Fruit fly (Drosophila melanogaster) whole organism, embryonic: ENCODE results near the gene CG6607.

Source experiments
- Asciz ChIP-seq: fragments of 200-800 bp; sonication (Bioruptor generic); optimal IDR thresholded peaks from 2 replicates; lab custom pipeline; 2017; ENCODE audit warnings: missing biosample characterization, mild to moderate bottlenecking, missing genetic modification characterization, missing genetic modification reagents
- Awh ChIP-seq: fragments of 200-800 bp; sonication (Bioruptor generic); IDR thresholded peaks from 2 replicates; pipeline ENCODE4, ENCODE4 v1.3.6; 2022; ENCODE audit warnings: missing biosample characterization, missing genetic modification characterization
- Bdp1 ChIP-seq: fragments of 200-800 bp; sonication (Bioruptor generic); optimal IDR thresholded peaks from 3 replicates; lab custom pipeline; 2016; ENCODE audit warnings: missing biosample characterization, missing genetic modification characterization
- CG10321 ChIP-seq: fragments of 200-800 bp; sonication (Bioruptor generic); IDR thresholded peaks from 2 replicates; pipeline ENCODE4 v1.3.6; 2022; ENCODE audit warnings: missing biosample characterization, missing genetic modification characterization
- CG10431 ChIP-seq: fragments of 200-800 bp; sonication (Bioruptor generic); optimal IDR thresholded peaks from 3 replicates; lab custom pipeline; 2018; ENCODE audit warnings: missing biosample characterization, mild to moderate bottlenecking, missing genetic modification characterization
- CG11398 ChIP-seq: fragments of 200-800 bp; sonication (Bioruptor generic); optimal IDR thresholded peaks from 2 replicates; lab custom pipeline; 2016; ENCODE audit warnings: missing biosample characterization, missing genetic modification characterization
- CG17359 ChIP-seq: fragments of 200-800 bp; sonication (Bioruptor generic); optimal IDR thresholded peaks from 3 replicates; lab custom pipeline; 2018; ENCODE audit warnings: missing biosample characterization, mild to moderate bottlenecking, missing genetic modification characterization, moderate library complexity
- CG18011 ChIP-seq: fragments of 200-800 bp; sonication (Bioruptor generic); optimal IDR thresholded peaks from 2 replicates; lab custom pipeline; 2017; ENCODE audit warnings: missing biosample characterization, missing genetic modification characterization, mild to moderate bottlenecking, moderate library complexity, missing genotype
- CG18262 ChIP-seq: fragments of 200-800 bp; optimal IDR thresholded peaks from 3 replicates; lab custom pipeline; 2019; ENCODE audit warnings: missing biosample characterization, mild to moderate bottlenecking, missing genetic modification characterization, moderate library complexity
- CG1832 ChIP-seq: fragments of 200-800 bp; sonication (Bioruptor generic); optimal IDR thresholded peaks from 2 replicates; lab custom pipeline; 2017; ENCODE audit warnings: missing biosample characterization, mild to moderate bottlenecking, missing genetic modification characterization, inconsistent platforms
- CG18476 ChIP-seq: fragments of 200-800 bp; sonication (Bioruptor generic); optimal IDR thresholded peaks from 2 replicates; lab custom pipeline; 2016; ENCODE audit warnings: missing biosample characterization, mild to moderate bottlenecking, missing genetic modification characterization
- CG18764 ChIP-seq: fragments of 200-800 bp; sonication (Bioruptor generic); optimal IDR thresholded peaks from 3 replicates; lab custom pipeline; 2016; ENCODE audit warnings: missing biosample characterization, missing genetic modification characterization
- CG2678 ChIP-seq: fragments of 200-800 bp; sonication (Bioruptor generic); optimal IDR thresholded peaks from 3 replicates; lab custom pipeline; 2019; ENCODE audit warnings: missing biosample characterization, mild to moderate bottlenecking, missing genetic modification characterization, moderate library complexity
- CG2889 ChIP-seq: fragments of 200-800 bp; sonication (Bioruptor generic); IDR thresholded peaks from 3 replicates; pipeline ENCODE4 v1.3.6; 2022; ENCODE audit warnings: missing biosample characterization, missing genetic modification characterization
- CG30020 ChIP-seq: fragments of 200-800 bp; optimal IDR thresholded peaks from 2 replicates; lab custom pipeline; 2019; ENCODE audit warnings: missing biosample characterization, mild to moderate bottlenecking, missing genetic modification characterization, moderate library complexity
- CG3163 ChIP-seq: fragments of 200-800 bp; sonication (Bioruptor generic); optimal IDR thresholded peaks from 3 replicates; lab custom pipeline; 2016; ENCODE audit warnings: missing biosample characterization, missing genetic modification characterization
- CG33213 ChIP-seq: fragments of 200-800 bp; sonication (Bioruptor generic); optimal IDR thresholded peaks from 3 replicates; lab custom pipeline; 2016; ENCODE audit warnings: missing biosample characterization, missing genetic modification characterization
- CG43689 ChIP-seq: fragments of 200-800 bp; sonication (Bioruptor generic); IDR thresholded peaks from 2 replicates; pipeline ENCODE4 v1.3.6; 2022; ENCODE audit warnings: missing biosample characterization, missing genetic modification characterization
- CG4820 ChIP-seq: fragments of 200-800 bp; sonication (Bioruptor generic); optimal IDR thresholded peaks from 3 replicates; lab custom pipeline; 2016; ENCODE audit warnings: missing biosample characterization, missing genetic modification characterization
- CG7963 ChIP-seq: fragments of 200-800 bp; sonication (Bioruptor generic); IDR thresholded peaks from 3 replicates; pipeline ENCODE4 v1.3.6; 2022; ENCODE audit warnings: missing biosample characterization, missing genetic modification characterization; ENCODE audit not compliant: partially characterized antibody
- CG9609 ChIP-seq: fragments of 200-800 bp; sonication (Bioruptor generic); optimal IDR thresholded peaks from 3 replicates; lab custom pipeline; 2016; ENCODE audit warnings: missing biosample characterization, missing genetic modification characterization
- CHES-1-like ChIP-seq: fragments of 200-800 bp; sonication (Bioruptor generic); optimal IDR thresholded peaks from 2 replicates; lab custom pipeline; 2016; ENCODE audit warnings: missing biosample characterization, missing genetic modification characterization
- Chrac-16 ChIP-seq: fragments of 200-800 bp; sonication (Bioruptor generic); optimal IDR thresholded peaks from 3 replicates; lab custom pipeline; 2016; ENCODE audit warnings: missing biosample characterization, missing genetic modification characterization
- CrebB ChIP-seq: fragments of 200-800 bp; sonication (Bioruptor generic); optimal IDR thresholded peaks from 3 replicates; lab custom pipeline; 2018; ENCODE audit warnings: missing biosample characterization, mild to moderate bottlenecking, missing genetic modification characterization
- D ChIP-seq, 2 experiments: fragments of 200-800 bp in 1 of 2; fragments of >200 bp in 1 of 2; sonication (Bioruptor generic) in 1 of 2; optimal IDR thresholded peaks; 2 replicates in 1 of 2; 3 replicates in 1 of 2; lab custom pipeline; 2017; ENCODE audit warnings: mild to moderate bottlenecking in 1 of 2, missing biosample characterization in 1 of 2, missing genetic modification characterization in 1 of 2, missing genetic modification reagents in 1 of 2
- D19B ChIP-seq: fragments of 200-800 bp; sonication (Bioruptor generic); optimal IDR thresholded peaks from 2 replicates; lab custom pipeline; 2017; ENCODE audit warnings: missing biosample characterization, mild to moderate bottlenecking, missing genetic modification characterization
- Dbx ChIP-seq: fragments of 200-800 bp; sonication (Bioruptor generic); IDR thresholded peaks from 3 replicates; pipeline ENCODE4 v1.3.6; 2022; ENCODE audit warnings: missing biosample characterization, missing genetic modification characterization
- Eip74EF ChIP-seq, 2 experiments: fragments of 200-800 bp in 1 of 2; fragments of >200 bp in 1 of 2; sonication (Bioruptor generic) in 1 of 2; optimal IDR thresholded peaks; 2 replicates each; lab custom pipeline; 2017 to 2019; ENCODE audit warnings: missing biosample characterization in 2 of 2, missing genetic modification characterization in 2 of 2, mild to moderate bottlenecking in 1 of 2, moderate library complexity in 1 of 2
- Fer3 ChIP-seq: fragments of 200-800 bp; sonication (Bioruptor generic); optimal IDR thresholded peaks from 2 replicates; lab custom pipeline; 2018; ENCODE audit warnings: missing biosample characterization, mild to moderate bottlenecking, missing genetic modification characterization, moderate library complexity
- GATAe ChIP-seq: fragments of 200-800 bp; sonication (Bioruptor generic); conservative IDR thresholded peaks from 2 replicates; pipeline ENCODE4 v1.3.6; 2022; ENCODE audit warnings: missing biosample characterization, missing genetic modification characterization
- Lim3 ChIP-seq: fragments of 200-800 bp; sonication (Bioruptor generic); IDR thresholded peaks from 2 replicates; pipeline ENCODE4 v1.3.6; 2022; ENCODE audit warnings: missing biosample characterization, missing genetic modification characterization
- Optix ChIP-seq: fragments of 200-800 bp; sonication (Bioruptor generic); IDR thresholded peaks from 3 replicates; pipeline ENCODE4 v1.3.6; 2022; ENCODE audit warnings: missing biosample characterization, missing genetic modification characterization
- Six4 ChIP-seq: fragments of 200-800 bp; sonication (Bioruptor generic); optimal IDR thresholded peaks from 2 replicates; lab custom pipeline; 2016; ENCODE audit warnings: missing biosample characterization, missing genetic modification characterization
- Sox102F ChIP-seq: fragments of 200-800 bp; sonication (Bioruptor generic); optimal IDR thresholded peaks from 2 replicates; lab custom pipeline; 2018; ENCODE audit warnings: missing biosample characterization, mild to moderate bottlenecking, missing genetic modification characterization, moderate library complexity
- Stat92E ChIP-seq, 3 experiments: fragments of >200 bp in 2 of 3; fragments of 200-800 bp in 1 of 3; sonication (Bioruptor generic) in 1 of 3; optimal IDR thresholded peaks; 2 replicates each; lab custom pipeline; 2017 to 2019; ENCODE audit warnings: missing biosample characterization in 3 of 3, missing genetic modification characterization in 3 of 3, mild to moderate bottlenecking in 1 of 3, moderate library complexity in 1 of 3
- Trl ChIP-seq, 3 experiments: fragments of >200 bp in 2 of 3; fragments of 200-800 bp in 1 of 3; sonication (Bioruptor generic) in 1 of 3; optimal IDR thresholded peaks; 2 replicates in 1 of 3; 3 replicates in 2 of 3; lab custom pipeline; 2016 to 2017; ENCODE audit warnings: missing biosample characterization in 1 of 3, missing genetic modification characterization in 1 of 3
- dati ChIP-seq: fragments of 200-800 bp; sonication (Bioruptor generic); IDR thresholded peaks from 2 replicates; pipeline ENCODE4 v1.3.6; 2022; ENCODE audit warnings: missing biosample characterization, missing genetic modification characterization
- grau ChIP-seq: fragments of 200-800 bp; optimal IDR thresholded peaks from 3 replicates; lab custom pipeline; 2019; ENCODE audit warnings: missing biosample characterization, mild to moderate bottlenecking, missing genetic modification characterization, moderate library complexity
- insv ChIP-seq, 2 experiments: fragments of 200-800 bp; sonication (Bioruptor generic); optimal IDR thresholded peaks; 3 replicates each; lab custom pipeline; 2016 to 2018; ENCODE audit warnings: missing biosample characterization in 2 of 2, missing genetic modification characterization in 2 of 2
- lilli ChIP-seq: fragments of 200-800 bp; sonication (Bioruptor generic); optimal IDR thresholded peaks from 3 replicates; lab custom pipeline; 2016; ENCODE audit warnings: missing biosample characterization, missing genetic modification characterization
- pzg ChIP-seq: fragments of 200-800 bp; sonication (Bioruptor generic); optimal IDR thresholded peaks from 3 replicates; lab custom pipeline; 2018; ENCODE audit warnings: missing biosample characterization, mild to moderate bottlenecking, missing genetic modification characterization, moderate library complexity
- repo ChIP-seq: fragments of 200-800 bp; sonication (Bioruptor generic); optimal IDR thresholded peaks from 2 replicates; lab custom pipeline; 2016; ENCODE audit warnings: missing biosample characterization, missing genetic modification characterization
- shn ChIP-seq: fragments of 200-800 bp; sonication (Bioruptor generic); optimal IDR thresholded peaks from 3 replicates; lab custom pipeline; 2016; ENCODE audit warnings: missing biosample characterization, missing genetic modification characterization
- sna ChIP-seq: fragments of 200-800 bp; sonication (Bioruptor generic); IDR thresholded peaks from 2 replicates; pipeline ENCODE4 v1.3.6; 2022; ENCODE audit warnings: missing biosample characterization, missing genetic modification characterization; ENCODE audit not compliant: partially characterized antibody
- so ChIP-seq: fragments of 200-800 bp; sonication (Bioruptor generic); IDR thresholded peaks from 3 replicates; pipeline ENCODE4 v1.3.6; 2022; ENCODE audit warnings: missing biosample characterization, missing genetic modification characterization
- ssp ChIP-seq: fragments of 200-800 bp; sonication (Bioruptor generic); IDR thresholded peaks from 2 replicates; pipeline ENCODE4 v1.3.6; 2022; ENCODE audit warnings: missing biosample characterization, missing genetic modification characterization
- tin ChIP-seq: fragments of 200-800 bp; sonication (Bioruptor generic); optimal IDR thresholded peaks from 3 replicates; lab custom pipeline; 2016; ENCODE audit warnings: missing biosample characterization, missing genetic modification characterization
- vnd ChIP-seq: fragments of 200-800 bp; sonication (Bioruptor generic); IDR thresholded peaks from 3 replicates; pipeline ENCODE4 v1.3.6; 2022; ENCODE audit warnings: missing biosample characterization, missing genetic modification characterization; ENCODE audit not compliant: partially characterized antibody
- wek ChIP-seq: fragments of 200-800 bp; sonication (Bioruptor generic); optimal IDR thresholded peaks from 3 replicates; lab custom pipeline; 2018; ENCODE audit warnings: missing biosample characterization, mild to moderate bottlenecking, missing genetic modification characterization, moderate library complexity
- wor ChIP-seq: fragments of 200-800 bp; sonication (Bioruptor generic); IDR thresholded peaks from 2 replicates; pipeline ENCODE4 v1.3.6; 2022; ENCODE audit warnings: missing biosample characterization, missing genetic modification characterization

Gene CG6607

DNA sequence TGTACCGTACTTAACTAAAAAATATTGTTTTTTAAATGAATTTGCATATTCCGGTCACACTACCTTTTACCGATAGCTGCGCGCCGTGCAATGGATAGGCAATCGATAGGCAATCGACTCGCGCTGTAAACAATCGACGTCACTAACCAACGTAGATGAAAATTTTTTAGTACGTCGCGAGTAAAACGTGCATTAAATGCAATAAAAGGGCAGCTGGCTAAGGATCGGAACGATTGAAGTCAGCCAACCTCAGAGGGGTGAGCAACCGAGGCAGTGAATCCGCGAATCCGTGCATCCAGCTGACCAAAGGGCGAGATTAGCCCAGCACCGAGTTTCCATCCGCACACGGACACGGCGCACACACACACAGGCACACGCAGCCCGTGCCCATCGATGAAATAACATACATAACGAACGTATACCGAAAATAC is 9.7 kb upstream of the CG6607 start, which contains the start of gene Pp1alpha-96A (continued):
- TF ChIP-seq D19B (GFP tag; lab: Kevin White, UChicago) = no peak
- no peak for TF ChIP-seq CG18764 (GFP tag; lab: Kevin White, UChicago)
- peak; percentile 15 for TF ChIP-seq CG3163 (GFP tag; lab: Kevin White, UChicago)
- TF ChIP-seq Chrac-16 (GFP tag; lab: Kevin White, UChicago) = no peak
- TF ChIP-seq GATAe = no peak
- no peak for TF ChIP-seq Fer3
- no peak for TF ChIP-seq Bdp1 (GFP tag; lab: Kevin White, UChicago)
- TF ChIP-seq CG9609 (GFP tag; lab: Kevin White, UChicago) = no peak
- no peak for TF ChIP-seq CrebB (tag; lab: Kevin White, UChicago)
- peak; percentile 83 for TF ChIP-seq pzg
- no peak for TF ChIP-seq Lim3 (GFP tag; lab: Robert Waterston, UW)
- peak; percentile 6 for TF ChIP-seq CHES-1-like (GFP tag; lab: Kevin White, UChicago)
- TF ChIP-seq CG43689 (GFP tag; lab: Robert Waterston, UW) = no peak
- no peak for TF ChIP-seq D (optimal IDR thresholded peaks at IDR 0.05; lab: Kevin White, UChicago)
- TF ChIP-seq D (GFP tag; optimal IDR thresholded peaks at IDR 0.05; lab: Kevin White, UChicago) = no peak
- no peak for TF ChIP-seq CG10321 (GFP tag; lab: Robert Waterston, UW)
- no peak for TF ChIP-seq Optix (GFP tag; lab: Robert Waterston, UW)
- TF ChIP-seq CG11398 (GFP tag; lab: Kevin White, UChicago) = peak; percentile 18
- no peak for TF ChIP-seq CG18476 (GFP tag; lab: Kevin White, UChicago)
- no peak for TF ChIP-seq Sox102F
- no peak for TF ChIP-seq CG10431 (GFP tag; lab: Kevin White, UChicago)
- no peak for TF ChIP-seq wek (GFP tag; lab: Kevin White, UChicago)
- TF ChIP-seq CG1832 (GFP tag; lab: Kevin White, UChicago) = no peak
- no peak for TF ChIP-seq insv (GFP tag; optimal IDR thresholded peaks at IDR 0.05; lab: Kevin White, UChicago)
- TF ChIP-seq vnd (GFP tag; lab: Robert Waterston, UW) = peak; percentile 85
- TF ChIP-seq grau (tag; lab: Kevin White, UChicago) = peak; percentile 28
- TF ChIP-seq CG17359 (tag; lab: Kevin White, UChicago) = no peak
- TF ChIP-seq CG2889 (GFP tag; lab: Robert Waterston, UW) = no peak
- no peak for TF ChIP-seq Trl (optimal IDR thresholded peaks at IDR 0.05; lab: Kevin White, UChicago)
- peak; percentile 32 for TF ChIP-seq Trl (GFP tag; optimal IDR thresholded peaks at IDR 0.05; lab: Kevin White, UChicago)
- no peak for TF ChIP-seq Asciz (GFP tag; lab: Kevin White, UChicago)
- TF ChIP-seq Six4 = no peak
- peak in 1 of 3 experiments; percentile 18 for TF ChIP-seq Stat92E (GFP tag; optimal IDR thresholded peaks at IDR 0.05; lab: Kevin White, UChicago)
- TF ChIP-seq Eip74EF (GFP tag; optimal IDR thresholded peaks at IDR 0.05; lab: Kevin White, UChicago) = no peak
- TF ChIP-seq sna (GFP tag; lab: Robert Waterston, UW) = peak; percentile 80
- peak; percentile 16 for TF ChIP-seq CG33213 (GFP tag; lab: Kevin White, UChicago)
- TF ChIP-seq CG30020 = no peak
- no peak for TF ChIP-seq CG2678 (tag; lab: Kevin White, UChicago)
- no peak for TF ChIP-seq CG4820 (GFP tag; lab: Kevin White, UChicago)
- TF ChIP-seq wor (GFP tag; lab: Robert Waterston, UW) = no peak
- TF ChIP-seq shn (GFP tag; lab: Kevin White, UChicago) = no peak
- no peak for TF ChIP-seq repo
- no peak for TF ChIP-seq ssp (GFP tag; lab: Robert Waterston, UW)
- no peak for TF ChIP-seq tin (GFP tag; lab: Kevin White, UChicago)
- TF ChIP-seq CG7963 (GFP tag; lab: Robert Waterston, UW) = peak; percentile 75
- TF ChIP-seq so (GFP tag; lab: Robert Waterston, UW) = no peak
- TF ChIP-seq CG18011 (GFP tag; lab: Kevin White, UChicago) = no peak
- no peak for TF ChIP-seq CG18262 (tag; lab: Kevin White, UChicago)
- peak; percentile 34 for TF ChIP-seq lilli
- TF ChIP-seq dati = no peak
- no peak for TF ChIP-seq Dbx (GFP tag; lab: Robert Waterston, UW)
- no peak for TF ChIP-seq Awh (GFP tag; lab: Robert Waterston, UW)
